Worm (Caenorhabditis elegans) whole organism, L4 larva: ENCODE data around the gene fbxb-15.

Experiments used
- Y48G9A.11 ChIP-seq: fragments of 200-800 bp; sonication (Bioruptor generic); IDR thresholded peaks from 2 replicates; pipeline ENCODE4 v1.3.6; 2022; ENCODE audit warnings: missing genetic modification reagents, missing genetic modification characterization, missing compliant biosample characterization
- aha-1 ChIP-seq: fragments of 150-350 bp; peaks from one replicate; lab custom pipeline; 2014; ENCODE audit warnings: missing biosample characterization, missing genetic modification characterization
- fos-1 ChIP-seq: fragments of 150-350 bp; optimal IDR thresholded peaks from 2 replicates; lab custom pipeline; 2014; ENCODE audit warnings: missing biosample characterization, missing genetic modification characterization
- nhr-237 ChIP-seq: sonication (generic microtip); optimal IDR thresholded peaks from 2 replicates; lab custom pipeline; 2017; ENCODE audit warnings: missing biosample characterization, missing genetic modification characterization
- nhr-25 ChIP-seq: sonication (generic microtip); optimal IDR thresholded peaks from 2 replicates; lab custom pipeline; 2017; ENCODE audit warnings: missing genetic modification characterization, mild to moderate bottlenecking, missing compliant biosample characterization, antibody characterized with exemption, moderate library complexity, borderline replicate concordance; ENCODE audit not compliant: insufficient read depth
- zip-2 ChIP-seq: fragments of 150-350 bp; optimal IDR thresholded peaks from 2 replicates; lab custom pipeline; 2014; ENCODE audit warnings: missing biosample characterization, missing genetic modification characterization

ce11 chrII:1624572-1624971 is 28.7 kb downstream of the fbxb-15 start, which contains the start of gene fbxa-160:
- TF ChIP-seq fos-1 (tag; lab: Kevin White, UChicago) = no peak
- no peak for TF ChIP-seq aha-1 (tag; lab: Kevin White, UChicago)
- TF ChIP-seq nhr-237 (tag; lab: Kevin White, UChicago) = no peak
- TF ChIP-seq nhr-25 (tag; lab: Kevin White, UChicago) = no peak
- no peak for TF ChIP-seq zip-2 (tag; lab: Kevin White, UChicago)
- TF ChIP-seq Y48G9A.11 (GFP tag; lab: Robert Waterston, UW) = no peak
